Worm (Caenorhabditis elegans) whole organism, early embryonic: ENCODE results near the gene msp-49.

Source experiments
- B0310.2 ChIP-seq: sonication (generic microtip); optimal IDR thresholded peaks from 2 replicates; lab custom pipeline; 2016; ENCODE audit warnings: mild to moderate bottlenecking, missing genetic modification characterization, missing compliant biosample characterization
- F13C5.2 ChIP-seq: sonication (generic microtip); optimal IDR thresholded peaks from 2 replicates; lab custom pipeline; 2017; ENCODE audit warnings: mild to moderate bottlenecking, missing genetic modification characterization, inconsistent platforms, missing compliant biosample characterization
- aly-1 ChIP-seq: sonication (generic microtip); optimal IDR thresholded peaks from 2 replicates; lab custom pipeline; 2016; ENCODE audit warnings: missing genetic modification characterization, missing compliant biosample characterization
- ama-1 ChIP-seq: fragments of 150-350 bp; optimal IDR thresholded peaks from 2 replicates; lab custom pipeline; 2014
- ceh-13 ChIP-seq: fragments of 200-800 bp; sonication (Bioruptor generic); optimal IDR thresholded peaks from 2 replicates; lab custom pipeline; 2018; ENCODE audit warnings: mild to moderate bottlenecking, missing genetic modification characterization, missing compliant biosample characterization
- ceh-36 ChIP-seq: sonication (generic microtip); optimal IDR thresholded peaks from 2 replicates; lab custom pipeline; 2016; ENCODE audit warnings: missing genetic modification characterization, inconsistent platforms, missing compliant biosample characterization
- ets-7 ChIP-seq: sonication (generic microtip); optimal IDR thresholded peaks from 2 replicates; lab custom pipeline; 2016; ENCODE audit warnings: missing genotype, missing genetic modification characterization, missing compliant biosample characterization
- flt-1 ChIP-seq: fragments of 200-800 bp; sonication (Bioruptor generic); IDR thresholded peaks from 2 replicates; pipeline ENCODE4 v1.3.6; 2022; ENCODE audit warnings: missing genetic modification characterization, missing compliant biosample characterization
- hmbx-1 ChIP-seq: sonication (generic microtip); optimal IDR thresholded peaks from 2 replicates; lab custom pipeline; 2016; ENCODE audit warnings: mild to moderate bottlenecking, missing genetic modification characterization, missing compliant biosample characterization
- hmg-4 ChIP-seq: fragments of 200-800 bp; sonication (Bioruptor generic); optimal IDR thresholded peaks from 2 replicates; lab custom pipeline; 2018; ENCODE audit warnings: mild to moderate bottlenecking, missing genetic modification characterization, missing compliant biosample characterization
- hnd-1 ChIP-seq: sonication (generic microtip); optimal IDR thresholded peaks from 2 replicates; lab custom pipeline; 2016; ENCODE audit warnings: missing genetic modification characterization, missing compliant biosample characterization
- pes-1 ChIP-seq: fragments of 200-800 bp; sonication (Bioruptor generic); IDR thresholded peaks from 2 replicates; pipeline ENCODE4 v1.3.6; 2022; ENCODE audit warnings: missing genetic modification reagents, missing genetic modification characterization, missing compliant biosample characterization
- scrt-1 ChIP-seq: fragments of 200-800 bp; sonication (Bioruptor generic); IDR thresholded peaks from 2 replicates; pipeline ENCODE4 v1.3.6; 2022; ENCODE audit warnings: missing genetic modification characterization, missing compliant biosample characterization
- sea-1 ChIP-seq: fragments of 200-800 bp; sonication (Bioruptor generic); conservative IDR thresholded peaks from 2 replicates; pipeline ENCODE4 v1.3.6; 2022; ENCODE audit warnings: missing genetic modification characterization, missing compliant biosample characterization
- tbx-11 ChIP-seq: fragments of 200-800 bp; sonication (Bioruptor generic); IDR thresholded peaks from 2 replicates; pipeline ENCODE4 v1.3.6; 2022; ENCODE audit warnings: missing genetic modification characterization, missing compliant biosample characterization
- tbx-37 ChIP-seq: fragments of 200-800 bp; sonication (Bioruptor generic); conservative IDR thresholded peaks from 2 replicates; pipeline ENCODE4 v1.3.6; 2022; ENCODE audit warnings: missing genetic modification reagents, missing genetic modification characterization, missing compliant biosample characterization
- tra-4 ChIP-seq: sonication (generic microtip); optimal IDR thresholded peaks from 2 replicates; lab custom pipeline; 2017; ENCODE audit warnings: missing genetic modification characterization, missing compliant biosample characterization

The msp-49 gene

DNA sequence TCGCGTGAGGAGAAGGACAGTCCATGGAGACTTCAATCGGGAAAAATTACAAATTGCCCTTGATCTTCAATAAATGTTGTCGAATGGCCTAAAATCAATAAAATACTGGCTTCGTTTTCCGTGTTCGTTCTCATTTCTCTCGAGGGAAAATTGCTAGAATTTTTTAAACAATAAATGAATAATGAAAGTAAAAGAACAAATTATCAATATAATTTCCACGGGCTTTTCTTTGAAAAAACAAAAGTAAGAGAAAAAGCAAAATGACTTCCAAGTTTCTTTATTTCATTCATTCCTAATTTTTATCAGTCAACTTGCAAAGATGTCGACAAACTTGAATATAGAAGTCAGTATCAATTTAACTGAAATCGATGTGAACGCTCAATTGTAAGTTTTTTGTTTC is 18.5 kb downstream of the msp-49 start, which contains the start of gene C34F11.1:
Gene C34F11.1 (plus strand): TSS at position 301 of the 400 bp plus-strand sequence.
- TF ChIP-seq pes-1 (GFP tag; lab: Robert Waterston, UW) (no peak), B0310.2 (no peak), tra-4 (tag; lab: Kevin White, UChicago) (no peak), ama-1 (lab: Kevin White, UChicago) (no peak), sea-1 (no peak), tbx-37 (GFP tag; lab: Robert Waterston, UW) (no peak), ceh-13 (GFP tag; lab: Kevin White, UChicago) (no peak), ets-7 (tag; lab: Kevin White, UChicago) (no peak)

DNA sequence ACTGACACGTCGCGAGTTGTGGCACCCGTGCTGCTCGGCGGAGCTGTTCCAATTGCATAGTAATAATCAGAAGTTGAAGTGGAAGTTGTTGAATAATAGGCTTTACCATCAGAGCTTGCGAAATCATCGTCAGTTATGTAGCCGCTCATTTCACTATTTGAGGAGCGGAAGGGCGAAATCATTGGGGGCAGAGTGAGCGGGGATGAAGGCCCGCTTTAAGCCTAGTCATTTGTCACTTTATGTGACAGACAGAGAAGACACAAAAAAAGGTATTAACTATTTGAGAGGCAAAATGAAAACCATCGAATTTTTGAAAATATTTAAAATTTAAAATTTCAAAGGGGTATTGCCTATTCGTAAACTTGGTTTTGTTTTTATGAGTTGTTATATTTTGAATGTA is 24.2 kb downstream of the msp-49 start:
- TF ChIP-seq F13C5.2 (tag; lab: Kevin White, UChicago) (no peak), tbx-37 (GFP tag; lab: Robert Waterston, UW) (no peak), sea-1 (no peak), ets-7 (tag; lab: Kevin White, UChicago) (no peak), B0310.2 (no peak), aly-1 (no peak)

DNA sequence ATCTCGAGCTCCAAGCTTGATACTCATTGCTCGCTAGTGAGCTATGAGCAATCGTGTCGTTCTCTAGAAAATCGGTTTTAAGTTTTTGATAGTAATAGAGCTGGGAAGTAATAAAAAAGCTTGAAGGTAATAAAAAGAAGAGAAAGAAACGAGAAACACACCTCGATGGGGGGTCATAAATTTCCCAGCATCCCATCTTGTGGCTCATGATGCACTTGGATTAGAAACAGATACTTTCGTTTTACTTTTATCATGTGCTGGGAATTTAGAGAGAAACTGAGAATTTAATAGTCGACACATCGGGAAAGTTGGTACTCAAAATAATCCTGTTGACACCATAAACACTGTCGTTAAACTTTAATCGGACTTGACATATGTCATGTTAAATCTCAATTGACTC is 26.5 kb downstream of the msp-49 start:
- TF ChIP-seq B0310.2 (no peak), tbx-11 (GFP tag; lab: Robert Waterston, UW) (no peak), ama-1 (lab: Kevin White, UChicago) (no peak), ceh-13 (GFP tag; lab: Kevin White, UChicago) (no peak), sea-1 (no peak), hmg-4 (GFP tag; lab: Kevin White, UChicago) (no peak), tra-4 (tag; lab: Kevin White, UChicago) (no peak)

DNA sequence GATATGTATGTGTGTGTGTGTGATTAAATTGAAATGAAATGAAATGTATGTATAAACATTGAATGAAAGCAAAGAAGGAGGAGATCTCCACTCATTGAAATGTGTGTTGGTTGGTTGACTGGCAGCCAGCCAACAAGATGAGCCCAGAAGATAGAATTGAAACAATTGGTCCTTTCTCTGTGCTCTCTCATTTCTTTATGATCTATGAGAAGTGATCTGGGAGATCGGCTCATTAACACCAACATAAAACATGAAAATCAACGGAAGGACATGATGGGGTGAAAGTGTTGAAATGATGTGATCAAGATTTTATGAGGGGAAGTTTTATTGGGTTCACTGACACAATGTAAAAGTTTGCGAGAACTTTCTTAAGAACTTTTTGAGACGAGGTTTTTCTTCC is 28.7 kb downstream of the msp-49 start:
- TF ChIP-seq B0310.2 (no peak), scrt-1 (GFP tag; lab: Robert Waterston, UW) (no peak), ama-1 (lab: Kevin White, UChicago) (no peak), tra-4 (tag; lab: Kevin White, UChicago) (no peak), F13C5.2 (tag; lab: Kevin White, UChicago) (no peak), tbx-11 (GFP tag; lab: Robert Waterston, UW) (no peak), flt-1 (GFP tag; lab: Robert Waterston, UW) (no peak), sea-1 (no peak), hmbx-1 (tag; lab: Kevin White, UChicago) (no peak), ets-7 (tag; lab: Kevin White, UChicago) (no peak), hnd-1 (tag; lab: Kevin White, UChicago) (no peak), aly-1 (no peak), hmg-4 (GFP tag; lab: Kevin White, UChicago) (no peak), ceh-36 (no peak), ceh-13 (GFP tag; lab: Kevin White, UChicago) (no peak), pes-1 (GFP tag; lab: Robert Waterston, UW) (no peak), tbx-37 (GFP tag; lab: Robert Waterston, UW) (no peak)

DNA sequence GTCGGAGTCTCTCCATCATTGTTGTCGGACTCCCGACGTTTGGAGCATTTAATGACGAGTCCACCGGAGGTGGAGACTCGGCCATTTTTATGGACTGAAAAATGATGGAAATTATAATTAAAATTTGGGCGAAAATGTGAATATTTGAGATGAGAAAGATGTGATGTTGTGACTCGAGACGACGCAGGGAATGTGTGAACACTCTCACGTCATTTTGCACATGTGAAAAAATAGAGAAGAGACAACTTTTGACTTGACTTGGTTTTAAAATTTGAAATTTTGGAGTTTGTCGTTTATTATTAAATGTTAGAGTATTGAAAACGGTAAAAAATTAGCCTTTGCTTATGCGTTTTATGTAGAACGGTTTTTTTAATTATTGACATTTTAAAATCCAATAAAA is 31.1 kb downstream of the msp-49 start, which contains the start of gene dsh-1:
Gene dsh-1 (minus strand): TSS at position 101 of the 400 bp plus-strand sequence.
- TF ChIP-seq flt-1 (GFP tag; lab: Robert Waterston, UW), result no peak
- TF ChIP-seq hnd-1 (tag; lab: Kevin White, UChicago), result no peak
- no peak for TF ChIP-seq scrt-1 (GFP tag; lab: Robert Waterston, UW)
- TF ChIP-seq tbx-11 (GFP tag; lab: Robert Waterston, UW), result no peak
- no peak for TF ChIP-seq ama-1 (lab: Kevin White, UChicago)
- TF ChIP-seq ceh-36, result no peak
- TF ChIP-seq ceh-13 (GFP tag; lab: Kevin White, UChicago), result no peak
- TF ChIP-seq B0310.2, result no peak
- no peak for TF ChIP-seq sea-1
- no peak for TF ChIP-seq tra-4 (tag; lab: Kevin White, UChicago)
- TF ChIP-seq aly-1, result no peak
- no peak for TF ChIP-seq tbx-37 (GFP tag; lab: Robert Waterston, UW)
- no peak for TF ChIP-seq hmg-4 (GFP tag; lab: Kevin White, UChicago)

DNA sequence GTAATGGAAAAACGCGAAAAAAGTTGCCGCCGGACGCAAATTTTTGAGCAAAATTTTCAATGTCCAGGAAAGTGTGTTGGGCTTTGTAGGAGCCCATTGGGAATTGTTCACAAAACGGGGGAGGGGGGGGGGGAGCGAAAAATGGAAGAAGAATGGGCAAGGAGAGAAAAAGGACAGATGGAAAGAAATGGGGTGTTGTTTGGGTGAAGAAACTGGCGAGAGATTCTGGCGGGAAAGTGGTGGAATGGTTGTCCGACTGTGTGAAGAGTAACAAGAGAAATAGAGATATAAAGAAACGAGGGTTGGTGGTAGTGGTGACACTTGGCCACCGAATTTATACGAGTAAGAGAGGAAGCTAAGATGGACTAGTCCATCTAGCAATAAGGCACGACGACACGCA is 32.1 kb downstream of the msp-49 start:
- TF ChIP-seq ets-7 (tag; lab: Kevin White, UChicago) (no peak), hmg-4 (GFP tag; lab: Kevin White, UChicago) (peak; percentile 69), F13C5.2 (tag; lab: Kevin White, UChicago) (peak; percentile 4)

DNA sequence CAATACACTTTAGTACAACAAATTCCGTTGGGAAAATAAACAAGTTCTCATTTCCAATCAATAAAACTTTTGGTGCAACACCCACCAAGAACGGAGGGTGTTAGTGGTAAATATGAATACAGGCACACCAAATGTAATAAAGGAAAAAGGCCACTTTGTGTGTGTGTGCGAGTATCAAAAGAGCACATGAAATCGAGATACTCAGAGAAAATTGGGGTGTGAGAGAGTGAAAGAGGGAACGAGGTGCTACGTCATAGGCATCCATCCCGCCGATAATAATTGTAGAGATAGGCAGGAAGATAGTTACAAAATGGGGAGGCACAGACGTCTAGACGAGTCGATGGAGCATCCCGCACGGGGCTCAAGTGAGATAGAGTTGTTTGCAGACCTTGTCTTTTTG is 33.6 kb downstream of the msp-49 start:
- TF ChIP-seq B0310.2, result no peak
- TF ChIP-seq ets-7 (tag; lab: Kevin White, UChicago), result no peak
- peak; percentile 48 for TF ChIP-seq hmg-4 (GFP tag; lab: Kevin White, UChicago)

DNA sequence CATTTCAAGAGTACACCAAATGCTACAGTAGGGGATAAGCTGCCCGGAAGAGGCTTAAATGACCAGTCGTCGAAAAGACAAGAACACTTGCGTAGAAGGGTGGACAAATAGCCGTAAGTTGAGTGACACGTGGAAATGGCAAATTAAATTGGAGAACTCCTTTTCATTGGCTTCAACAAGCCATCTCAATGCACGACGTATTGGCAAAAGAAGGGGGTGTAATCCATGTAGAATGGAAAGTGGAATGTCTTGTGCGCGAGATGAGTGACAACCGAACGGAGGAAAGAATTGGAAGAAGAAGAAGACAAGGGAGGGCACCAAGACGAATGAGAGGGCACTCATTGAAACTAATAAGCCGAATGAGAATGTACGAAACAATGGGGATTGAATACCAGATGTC is 34.5 kb downstream of the msp-49 start:
- TF ChIP-seq hmg-4 (GFP tag; lab: Kevin White, UChicago) (peak; percentile 46), ets-7 (tag; lab: Kevin White, UChicago) (no peak)

DNA sequence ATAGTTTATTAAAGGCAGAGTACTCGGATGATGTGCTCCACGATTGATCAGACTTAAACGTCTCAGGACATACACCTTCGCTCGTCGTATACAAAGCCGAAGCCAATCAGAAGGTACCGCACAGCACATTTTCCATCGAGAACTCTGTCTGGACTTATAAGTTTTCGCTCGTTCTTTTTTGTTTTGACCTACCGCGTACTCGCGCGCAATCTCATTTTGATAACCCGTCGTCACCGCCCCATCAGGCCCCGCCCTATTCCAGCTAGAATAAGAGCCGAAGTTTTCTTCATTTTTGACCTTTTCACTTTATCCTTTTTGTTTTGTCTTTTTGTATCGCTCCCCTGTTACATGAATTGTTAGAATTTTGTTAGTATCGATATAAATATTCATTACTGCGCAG is 35.4 kb downstream of the msp-49 start, which contains the start of gene EGAP2.2:
Gene EGAP2.2 (plus strand): TSS at position 301 of the 400 bp plus-strand sequence.
- TF ChIP-seq ama-1 (lab: Kevin White, UChicago) (no peak), ets-7 (tag; lab: Kevin White, UChicago) (no peak)
